Fruit fly (Drosophila melanogaster) whole organism, embryonic: ENCODE results near the gene Kdm5.

ENCODE experiments used
- BEAF-32 ChIP-seq: fragments of 200-800 bp; sonication (Bioruptor generic); optimal IDR thresholded peaks from 3 replicates; lab custom pipeline; 2017; ENCODE audit warnings: missing biosample characterization, missing genetic modification characterization, mild to moderate bottlenecking, moderate library complexity, missing genetic modification reagents
- CG10209 ChIP-seq: fragments of 200-800 bp; sonication (Bioruptor generic); optimal IDR thresholded peaks from 3 replicates; lab custom pipeline; 2017; ENCODE audit warnings: missing biosample characterization, mild to moderate bottlenecking, missing genetic modification characterization, missing genetic modification reagents
- CG10274 ChIP-seq: fragments of 200-800 bp; sonication (Bioruptor generic); optimal IDR thresholded peaks from 3 replicates; lab custom pipeline; 2017; ENCODE audit warnings: missing biosample characterization, mild to moderate bottlenecking, missing genetic modification characterization
- CG11504 ChIP-seq: fragments of 200-800 bp; sonication (Bioruptor generic); optimal IDR thresholded peaks from 3 replicates; lab custom pipeline; 2019; ENCODE audit warnings: missing biosample characterization, mild to moderate bottlenecking, missing genetic modification characterization, moderate library complexity
- CG12071 ChIP-seq: fragments of 200-800 bp; sonication (Bioruptor generic); optimal IDR thresholded peaks from 3 replicates; lab custom pipeline; 2018; ENCODE audit warnings: missing biosample characterization, mild to moderate bottlenecking, missing genetic modification characterization
- CG12299 ChIP-seq: fragments of 200-800 bp; sonication (Bioruptor generic); optimal IDR thresholded peaks from 2 replicates; lab custom pipeline; 2018; ENCODE audit warnings: missing biosample characterization, mild to moderate bottlenecking, missing genetic modification characterization
- CG12769 ChIP-seq: fragments of 200-800 bp; sonication (Bioruptor generic); optimal IDR thresholded peaks from 2 replicates; lab custom pipeline; 2019; ENCODE audit warnings: missing biosample characterization, mild to moderate bottlenecking, missing genetic modification characterization, moderate library complexity
- CG13296 ChIP-seq: fragments of 200-800 bp; sonication (Bioruptor generic); optimal IDR thresholded peaks from 3 replicates; lab custom pipeline; 2018; ENCODE audit warnings: missing biosample characterization, mild to moderate bottlenecking, missing genetic modification characterization
- CG13894 ChIP-seq: fragments of 200-800 bp; sonication (Bioruptor generic); optimal IDR thresholded peaks from 3 replicates; lab custom pipeline; 2018; ENCODE audit warnings: missing biosample characterization, mild to moderate bottlenecking, missing genetic modification characterization, moderate library complexity
- CG18599 ChIP-seq: fragments of 200-800 bp; sonication (Bioruptor generic); optimal IDR thresholded peaks from 3 replicates; lab custom pipeline; 2017; ENCODE audit warnings: missing biosample characterization, missing genetic modification characterization, mild to moderate bottlenecking, moderate library complexity, missing genetic modification reagents
- CG2120 ChIP-seq: fragments of 200-800 bp; sonication (Bioruptor generic); optimal IDR thresholded peaks from 3 replicates; lab custom pipeline; 2016; ENCODE audit warnings: missing biosample characterization, missing genetic modification characterization
- CG30020 ChIP-seq: fragments of 200-800 bp; optimal IDR thresholded peaks from 2 replicates; lab custom pipeline; 2019; ENCODE audit warnings: missing biosample characterization, mild to moderate bottlenecking, missing genetic modification characterization, moderate library complexity
- CG3065 ChIP-seq: fragments of 200-800 bp; sonication (Bioruptor generic); optimal IDR thresholded peaks from 2 replicates; lab custom pipeline; 2016; ENCODE audit warnings: missing biosample characterization, missing genetic modification characterization
- CG34376 ChIP-seq: fragments of 200-800 bp; sonication (Bioruptor generic); optimal IDR thresholded peaks from 2 replicates; lab custom pipeline; 2018; ENCODE audit warnings: missing biosample characterization, mild to moderate bottlenecking, missing genetic modification characterization
- CG3847 ChIP-seq: fragments of 200-800 bp; sonication (Bioruptor generic); IDR thresholded peaks from 2 replicates; pipeline ENCODE4 v1.3.6; 2022; ENCODE audit warnings: missing biosample characterization, missing genetic modification characterization
- CG6765 ChIP-seq: fragments of 200-800 bp; sonication (Bioruptor generic); optimal IDR thresholded peaks from 3 replicates; lab custom pipeline; 2017; ENCODE audit warnings: missing biosample characterization, mild to moderate bottlenecking, missing genetic modification characterization
- CG8290 ChIP-seq, 3 experiments: fragments of 200-800 bp; sonication (Bioruptor generic); optimal IDR thresholded peaks; 2 replicates each; lab custom pipeline; 2016 to 2019; ENCODE audit warnings: missing biosample characterization in 3 of 3, missing genetic modification characterization in 3 of 3, mild to moderate bottlenecking in 2 of 3, moderate library complexity in 1 of 3
- Dek ChIP-seq: fragments of 200-800 bp; sonication (Bioruptor generic); optimal IDR thresholded peaks from 3 replicates; lab custom pipeline; 2019; ENCODE audit warnings: missing biosample characterization, mild to moderate bottlenecking, missing genetic modification characterization, moderate library complexity
- Ets65A ChIP-seq: fragments of 200-800 bp; sonication (Bioruptor generic); peaks from one replicate; lab custom pipeline; 2016; ENCODE audit warnings: missing biosample characterization, missing genetic modification characterization
- Fer1 ChIP-seq: fragments of 200-800 bp; sonication (Bioruptor generic); optimal IDR thresholded peaks from 2 replicates; lab custom pipeline; 2017; ENCODE audit warnings: missing biosample characterization, mild to moderate bottlenecking, missing genetic modification characterization
- Hey ChIP-seq: fragments of 200-800 bp; sonication (Bioruptor generic); optimal IDR thresholded peaks from 3 replicates; lab custom pipeline; 2018; ENCODE audit warnings: missing biosample characterization, mild to moderate bottlenecking, missing genetic modification characterization
- Hr51 ChIP-seq, 2 experiments: fragments of 200-800 bp; sonication (Bioruptor generic); optimal IDR thresholded peaks; 2 replicates in 1 of 2; 3 replicates in 1 of 2; lab custom pipeline; 2016 to 2018; ENCODE audit warnings: missing biosample characterization in 2 of 2, missing genetic modification characterization in 2 of 2, mild to moderate bottlenecking in 1 of 2, moderate library complexity in 1 of 2
- Nf-YC ChIP-seq: fragments of 200-800 bp; optimal IDR thresholded peaks from 3 replicates; lab custom pipeline; 2019; ENCODE audit warnings: missing biosample characterization, mild to moderate bottlenecking, missing genetic modification characterization, moderate library complexity
- Pdp1 ChIP-seq, 2 experiments: fragments of 200-800 bp; sonication (Bioruptor generic); optimal IDR thresholded peaks; 3 replicates each; lab custom pipeline; 2016; ENCODE audit warnings: missing biosample characterization in 2 of 2, missing genetic modification characterization in 2 of 2, mild to moderate bottlenecking in 1 of 2, moderate library complexity in 1 of 2
- Side ChIP-seq: fragments of 200-800 bp; sonication (Bioruptor generic); optimal IDR thresholded peaks from 2 replicates; lab custom pipeline; 2016; ENCODE audit warnings: missing biosample characterization, missing genetic modification characterization
- Sry-δ ChIP-seq: fragments of 200-800 bp; sonication (Bioruptor generic); optimal IDR thresholded peaks from 2 replicates; lab custom pipeline; 2016; ENCODE audit warnings: missing biosample characterization, missing genetic modification characterization
- TFAM ChIP-seq: fragments of 200-800 bp; sonication (Bioruptor generic); optimal IDR thresholded peaks from 2 replicates; lab custom pipeline; 2017; ENCODE audit warnings: missing biosample characterization, missing genetic modification characterization, inconsistent platforms
- Trl ChIP-seq, 3 experiments: fragments of >200 bp in 2 of 3; fragments of 200-800 bp in 1 of 3; sonication (Bioruptor generic) in 1 of 3; optimal IDR thresholded peaks; 2 replicates in 1 of 3; 3 replicates in 2 of 3; lab custom pipeline; 2016 to 2017; ENCODE audit warnings: missing biosample characterization in 1 of 3, missing genetic modification characterization in 1 of 3
- bab2 ChIP-seq: fragments of 200-800 bp; sonication (Bioruptor generic); optimal IDR thresholded peaks from 2 replicates; lab custom pipeline; 2016; ENCODE audit warnings: missing biosample characterization, missing genetic modification characterization
- chn ChIP-seq: fragments of 200-800 bp; sonication (Bioruptor generic); optimal IDR thresholded peaks from 2 replicates; lab custom pipeline; 2016; ENCODE audit warnings: missing biosample characterization, missing genetic modification characterization
- crp ChIP-seq, 2 experiments: fragments of 200-800 bp; sonication (Bioruptor generic); optimal IDR thresholded peaks; 2 replicates in 1 of 2; 3 replicates in 1 of 2; lab custom pipeline; 2017; ENCODE audit warnings: missing biosample characterization in 2 of 2, missing genetic modification characterization in 2 of 2, mild to moderate bottlenecking in 1 of 2, moderate library complexity in 1 of 2
- en ChIP-seq: fragments of 200-800 bp; sonication (Bioruptor generic); optimal IDR thresholded peaks from 2 replicates; lab custom pipeline; 2016; ENCODE audit warnings: missing biosample characterization, missing genetic modification characterization
- esg ChIP-seq: fragments of 200-800 bp; sonication (Bioruptor generic); conservative IDR thresholded peaks from 2 replicates; pipeline ENCODE4 v1.3.6; 2022; ENCODE audit warnings: missing biosample characterization, missing genetic modification characterization
- ftz-f1 ChIP-seq: fragments of 200-800 bp; sonication (Bioruptor generic); optimal IDR thresholded peaks from 2 replicates; lab custom pipeline; 2016; ENCODE audit warnings: missing biosample characterization, missing genetic modification characterization
- kay ChIP-seq: fragments of 200-800 bp; sonication (Bioruptor generic); optimal IDR thresholded peaks from 2 replicates; lab custom pipeline; 2016; ENCODE audit warnings: missing biosample characterization, missing genetic modification characterization
- lab ChIP-seq: fragments of 200-800 bp; sonication (Bioruptor generic); optimal IDR thresholded peaks from 3 replicates; lab custom pipeline; 2017; ENCODE audit warnings: missing biosample characterization, missing genetic modification characterization, mild to moderate bottlenecking, moderate library complexity, missing genetic modification reagents
- otp ChIP-seq: fragments of 200-800 bp; sonication (Bioruptor generic); IDR thresholded peaks from 3 replicates; pipeline ENCODE4, ENCODE4 v1.3.6; 2022; ENCODE audit warnings: missing biosample characterization, missing genetic modification characterization
- pita ChIP-seq: fragments of 200-800 bp; sonication (Bioruptor generic); optimal IDR thresholded peaks from 2 replicates; lab custom pipeline; 2017; ENCODE audit warnings: missing biosample characterization, mild to moderate bottlenecking, missing genetic modification characterization
- pum ChIP-seq: fragments of 200-800 bp; sonication (Bioruptor generic); optimal IDR thresholded peaks from 2 replicates; lab custom pipeline; 2016; ENCODE audit warnings: missing biosample characterization, missing genetic modification characterization
- ro ChIP-seq: fragments of 200-800 bp; sonication (Bioruptor generic); IDR thresholded peaks from 2 replicates; pipeline ENCODE4 v1.3.6; 2022; ENCODE audit warnings: missing biosample characterization, missing genetic modification characterization
- schlank ChIP-seq: fragments of 200-800 bp; sonication (Bioruptor generic); optimal IDR thresholded peaks from 2 replicates; lab custom pipeline; 2018; ENCODE audit warnings: missing biosample characterization, mild to moderate bottlenecking, missing genetic modification characterization
- scrt ChIP-seq: fragments of 200-800 bp; sonication (Bioruptor generic); optimal IDR thresholded peaks from 2 replicates; lab custom pipeline; 2018; ENCODE audit warnings: missing biosample characterization, mild to moderate bottlenecking, missing genetic modification characterization, moderate library complexity
- sug ChIP-seq: fragments of 200-800 bp; optimal IDR thresholded peaks from 2 replicates; lab custom pipeline; 2019; ENCODE audit warnings: missing biosample characterization, mild to moderate bottlenecking, missing genetic modification characterization, moderate library complexity
- tll ChIP-seq, 2 experiments: fragments of 200-800 bp in 1 of 2; fragments of >200 bp in 1 of 2; sonication (Bioruptor generic) in 1 of 2; optimal IDR thresholded peaks; 2 replicates each; lab custom pipeline; 2017 to 2019; ENCODE audit warnings: missing biosample characterization in 2 of 2, missing genetic modification characterization in 2 of 2, mild to moderate bottlenecking in 1 of 2, moderate library complexity in 1 of 2
- trem ChIP-seq: fragments of 200-800 bp; optimal IDR thresholded peaks from 3 replicates; lab custom pipeline; 2019; ENCODE audit warnings: missing biosample characterization, mild to moderate bottlenecking, missing genetic modification characterization, moderate library complexity
- ttk ChIP-seq: fragments of 200-800 bp; sonication (Bioruptor generic); IDR thresholded peaks from 2 replicates; pipeline ENCODE4 v2.1.2; 2022; ENCODE audit warnings: missing biosample characterization, missing genetic modification characterization
- yki ChIP-seq: fragments of >200 bp; optimal IDR thresholded peaks from 3 replicates; lab custom pipeline; 2018
- zen ChIP-seq: fragments of 200-800 bp; sonication (Bioruptor generic); optimal IDR thresholded peaks from 3 replicates; lab custom pipeline; 2018; ENCODE audit warnings: missing biosample characterization, mild to moderate bottlenecking, missing genetic modification characterization, moderate library complexity

Gene Kdm5

DNA sequence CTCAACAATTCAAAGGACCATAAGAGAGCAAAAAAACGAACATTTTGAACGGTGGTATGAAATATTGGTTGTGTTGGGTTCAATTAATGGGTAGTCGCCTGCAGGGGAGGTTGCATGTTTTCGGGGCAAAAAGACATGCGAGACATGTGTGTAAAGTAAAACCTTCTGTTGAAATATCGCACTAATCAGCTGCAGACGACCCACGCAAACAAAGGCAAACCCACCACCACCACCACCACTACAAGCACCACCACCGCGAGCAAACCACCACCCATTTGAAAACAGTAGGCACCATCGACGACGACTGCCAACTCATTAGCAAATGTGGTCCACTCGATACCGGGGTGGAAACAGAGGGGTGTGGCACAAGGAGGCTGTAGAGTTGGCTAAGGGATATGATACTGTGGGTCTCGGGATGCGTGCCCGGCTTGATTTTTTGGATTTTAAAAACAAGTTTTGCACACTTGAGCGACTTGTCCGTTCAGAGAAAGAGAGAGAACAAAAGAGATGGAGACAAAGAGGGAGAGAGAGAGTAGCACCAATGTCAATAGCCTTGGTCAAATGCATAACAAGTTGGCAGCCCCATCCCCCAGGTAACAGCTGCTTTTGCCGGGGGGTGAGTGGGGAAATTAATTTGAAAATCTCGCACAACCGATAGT, 22.1 kb downstream of the Kdm5 start (continued):
- TF ChIP-seq pum (GFP tag; lab: Kevin White, UChicago): no peak
- TF ChIP-seq Ets65A (GFP tag; lab: Kevin White, UChicago): peak; percentile 38
- peak; percentile 20 for TF ChIP-seq CG3065 (GFP tag; lab: Kevin White, UChicago)
- TF ChIP-seq lab (GFP tag; lab: Kevin White, UChicago): peak; percentile 58
- peak; percentile 30 for TF ChIP-seq chn (GFP tag; lab: Kevin White, UChicago)
- peak; percentile 48 for TF ChIP-seq BEAF-32
- TF ChIP-seq Dek (tag; lab: Kevin White, UChicago): peak; percentile 1
- TF ChIP-seq tll (GFP tag; optimal IDR thresholded peaks at IDR 0.05; lab: Kevin White, UChicago): no peak
- TF ChIP-seq CG18599: peak; percentile 46
- peak; percentile 2 for TF ChIP-seq CG11504 (tag; lab: Kevin White, UChicago)
- TF ChIP-seq schlank (tag; lab: Kevin White, UChicago): no peak
- TF ChIP-seq sug (tag; lab: Kevin White, UChicago): peak; percentile 60
- TF ChIP-seq CG10209 (GFP tag; lab: Kevin White, UChicago): peak; percentile 5
- no peak for TF ChIP-seq CG8290 (GFP tag; optimal IDR thresholded peaks at IDR 0.05; lab: Kevin White, UChicago)
- peak in 1 of 2 experiments; percentile 17 for TF ChIP-seq CG8290 (tag; optimal IDR thresholded peaks at IDR 0.05; lab: Kevin White, UChicago)
- peak; percentile 4 for TF ChIP-seq CG2120 (GFP tag; lab: Kevin White, UChicago)
- TF ChIP-seq crp (GFP tag; optimal IDR thresholded peaks at IDR 0.05; lab: Kevin White, UChicago): peak in 1 of 2 experiments; percentile 75
- TF ChIP-seq pita (GFP tag; lab: Kevin White, UChicago): no peak
- peak; percentile 51 for TF ChIP-seq Hey (tag; lab: Kevin White, UChicago)
- peak; percentile 1 for TF ChIP-seq scrt (GFP tag; lab: Kevin White, UChicago)
- TF ChIP-seq trem (tag; lab: Kevin White, UChicago): peak; percentile 98
- peak; percentile 14 for TF ChIP-seq bab2
- peak; percentile 18 for TF ChIP-seq CG13894 (tag; lab: Kevin White, UChicago)
- peak; percentile 34 for TF ChIP-seq CG12769 (tag; lab: Kevin White, UChicago)
- peak in 1 of 2 experiments; percentile 32 for TF ChIP-seq Hr51 (GFP tag; optimal IDR thresholded peaks at IDR 0.05; lab: Kevin White, UChicago)
- TF ChIP-seq ttk: no peak
- TF ChIP-seq CG13296 (GFP tag; lab: Kevin White, UChicago): no peak
- TF ChIP-seq kay (GFP tag; lab: Kevin White, UChicago): peak; percentile 48
- TF ChIP-seq en (GFP tag; lab: Kevin White, UChicago): no peak
- TF ChIP-seq Fer1 (GFP tag; lab: Kevin White, UChicago): peak; percentile 48
- TF ChIP-seq Nf-YC (tag; lab: Kevin White, UChicago): peak; percentile 56
- peak in 1 of 2 experiments; percentile 64 for TF ChIP-seq Trl (optimal IDR thresholded peaks at IDR 0.05; lab: Kevin White, UChicago)
- peak; percentile 16 for TF ChIP-seq Trl (GFP tag; optimal IDR thresholded peaks at IDR 0.05; lab: Kevin White, UChicago)
- peak; percentile 58 for TF ChIP-seq CG6765 (GFP tag; lab: Kevin White, UChicago)
- peak; percentile 8 for TF ChIP-seq CG12071 (GFP tag; lab: Kevin White, UChicago)
- no peak for TF ChIP-seq TFAM (GFP tag; lab: Kevin White, UChicago)
- TF ChIP-seq Sry-δ (GFP tag; lab: Kevin White, UChicago): peak; percentile 22
- TF ChIP-seq CG12299 (tag; lab: Kevin White, UChicago): peak; percentile 3
- peak in 1 of 2 experiments; percentile 38 for TF ChIP-seq Pdp1 (GFP tag; optimal IDR thresholded peaks at IDR 0.05; lab: Kevin White, UChicago)
- no peak for TF ChIP-seq CG30020 (tag; lab: Kevin White, UChicago)
- no peak for TF ChIP-seq CG3847 (GFP tag; lab: Robert Waterston, UW)
- peak; percentile 19 for TF ChIP-seq yki (lab: Kevin White, UChicago)
- TF ChIP-seq CG34376 (GFP tag; lab: Kevin White, UChicago): peak; percentile 11
- TF ChIP-seq Side (GFP tag; lab: Kevin White, UChicago): peak; percentile 42
- no peak for TF ChIP-seq ro (GFP tag; lab: Robert Waterston, UW)
- peak; percentile 22 for TF ChIP-seq zen (tag; lab: Kevin White, UChicago)
- no peak for TF ChIP-seq esg (GFP tag; lab: Robert Waterston, UW)
- no peak for TF ChIP-seq otp (GFP tag; lab: Robert Waterston, UW)
- peak; percentile 11 for TF ChIP-seq CG10274
- peak; percentile 85 for TF ChIP-seq ftz-f1 (GFP tag; lab: Kevin White, UChicago)
